Worm (Caenorhabditis elegans) whole organism, young adult: Measurements from ENCODE around the gene D2023.6.
A peak's percentile ranks its signal among the peaks of the same experiment; 100 is the strongest.

Experiments used
- B0336.3 ChIP-seq: fragments of 200-800 bp; sonication (Bioruptor generic); IDR thresholded peaks from 2 replicates; pipeline ENCODE4 v1.3.6; 2022; ENCODE audit warnings: missing genetic modification characterization, missing compliant biosample characterization
- C17E4.6 ChIP-seq: fragments of 200-800 bp; sonication (Bioruptor generic); IDR thresholded peaks from 2 replicates; pipeline ENCODE4 v1.3.6; 2022; ENCODE audit warnings: missing genetic modification reagents, missing genetic modification characterization, missing compliant biosample characterization
- F37B4.10 ChIP-seq: fragments of 200-800 bp; sonication (Bioruptor generic); IDR thresholded peaks from 2 replicates; pipeline ENCODE4 v1.3.6; 2022; ENCODE audit warnings: missing genetic modification characterization, missing compliant biosample characterization
- F52B5.7 ChIP-seq: sonication (generic microtip); optimal IDR thresholded peaks from 2 replicates; lab custom pipeline; 2016; ENCODE audit warnings: mild to moderate bottlenecking, missing genetic modification characterization, missing compliant biosample characterization
- T26A5.8 ChIP-seq: sonication (generic microtip); optimal IDR thresholded peaks from 2 replicates; lab custom pipeline; 2016; ENCODE audit warnings: missing genetic modification characterization, missing compliant biosample characterization
- Y53F4B.3 ChIP-seq: fragments of 200-800 bp; sonication (Bioruptor generic); IDR thresholded peaks from 2 replicates; pipeline ENCODE4 v1.3.6; 2022; ENCODE audit warnings: missing genetic modification reagents, missing genetic modification characterization, missing compliant biosample characterization
- Y56A3A.18 ChIP-seq: fragments of 200-800 bp; sonication (Bioruptor generic); IDR thresholded peaks from 2 replicates; pipeline ENCODE4 v1.3.6; 2022; ENCODE audit warnings: missing genetic modification reagents, missing genetic modification characterization, missing compliant biosample characterization
- aptf-2 ChIP-seq: fragments of 200-800 bp; sonication (Bioruptor generic); conservative IDR thresholded peaks from 2 replicates; pipeline ENCODE4 v1.3.6; 2022; ENCODE audit warnings: missing genetic modification reagents, missing genetic modification characterization, missing compliant biosample characterization
- aptf-3 ChIP-seq: fragments of 200-800 bp; sonication (Bioruptor generic); IDR thresholded peaks from 2 replicates; pipeline ENCODE4 v1.3.6; 2022; ENCODE audit warnings: missing genetic modification characterization, missing compliant biosample characterization
- attf-3 ChIP-seq: fragments of 200-800 bp; sonication (Bioruptor generic); conservative IDR thresholded peaks from 2 replicates; pipeline ENCODE4 v1.3.6; 2022; ENCODE audit warnings: missing genetic modification reagents, missing genetic modification characterization, missing compliant biosample characterization
- cebp-1 ChIP-seq, 2 experiments: fragments of 200-800 bp in 1 of 2; sonication (Bioruptor generic) in 1 of 2; sonication (generic microtip) in 1 of 2; IDR thresholded peaks in 1 of 2; optimal IDR thresholded peaks in 1 of 2; 2 replicates each; pipeline versions ENCODE4 v1.3.6 to Lab custom; 2017 to 2022; ENCODE audit warnings: missing compliant biosample characterization in 2 of 2, missing genetic modification characterization in 2 of 2, mild to moderate bottlenecking in 1 of 2, missing genetic modification reagents in 1 of 2, moderate library complexity in 1 of 2
- ceh-40 ChIP-seq: fragments of 200-800 bp; sonication (Bioruptor generic); IDR thresholded peaks from 2 replicates; pipeline ENCODE4 v1.3.6; 2022; ENCODE audit warnings: missing genetic modification characterization, missing compliant biosample characterization
- ceh-79 ChIP-seq: sonication (generic microtip); optimal IDR thresholded peaks from 2 replicates; lab custom pipeline; 2017; ENCODE audit warnings: mild to moderate bottlenecking, missing genetic modification characterization, missing compliant biosample characterization
- chd-7 ChIP-seq: sonication (generic microtip); optimal IDR thresholded peaks from 2 replicates; lab custom pipeline; 2016; ENCODE audit warnings: mild to moderate bottlenecking, missing genetic modification characterization, moderate library complexity, missing compliant biosample characterization
- die-1 ChIP-seq: sonication (generic microtip); optimal IDR thresholded peaks from 2 replicates; lab custom pipeline; 2016; ENCODE audit warnings: missing genotype, mild to moderate bottlenecking, missing genetic modification characterization, missing compliant biosample characterization
- dpff-1 ChIP-seq: sonication (generic microtip); optimal IDR thresholded peaks from 2 replicates; lab custom pipeline; 2017; ENCODE audit warnings: mild to moderate bottlenecking, missing genetic modification characterization, missing compliant biosample characterization
- efl-1 ChIP-seq: fragments of 150-350 bp; optimal IDR thresholded peaks from 2 replicates; lab custom pipeline; 2014; ENCODE audit warnings: missing biosample characterization, missing genetic modification reagents, missing genetic modification characterization
- egrh-3 ChIP-seq: fragments of 200-800 bp; sonication (Bioruptor generic); IDR thresholded peaks from 2 replicates; pipeline ENCODE4 v1.3.6; 2022; ENCODE audit warnings: missing genetic modification reagents, missing genetic modification characterization, missing compliant biosample characterization
- hlh-26 ChIP-seq: fragments of 200-800 bp; sonication (Bioruptor generic); conservative IDR thresholded peaks from 2 replicates; pipeline ENCODE4 v1.3.6; 2022; ENCODE audit warnings: missing genetic modification reagents, missing genetic modification characterization, missing compliant biosample characterization
- lag-1 ChIP-seq: fragments of 200-800 bp; sonication (Bioruptor generic); IDR thresholded peaks from 2 replicates; pipeline ENCODE4 v1.3.6; 2022; ENCODE audit warnings: missing genetic modification reagents, missing genetic modification characterization, missing compliant biosample characterization
- let-526 ChIP-seq: fragments of 200-800 bp; sonication (Bioruptor generic); IDR thresholded peaks from 2 replicates; pipeline ENCODE4 v1.3.6; 2022; ENCODE audit warnings: missing genetic modification reagents, missing genetic modification characterization, missing compliant biosample characterization
- lin-35 ChIP-seq, 3 experiments: fragments of 150-350 bp in 2 of 3; sonication (generic microtip) in 1 of 3; optimal IDR thresholded peaks; 2 replicates each; lab custom pipeline; 2014 to 2018; ENCODE audit warnings: missing biosample characterization in 3 of 3, missing genetic modification characterization in 3 of 3, missing genetic modification reagents in 3 of 3
- lin-40 ChIP-seq: sonication (generic microtip); optimal IDR thresholded peaks from 2 replicates; lab custom pipeline; 2016; ENCODE audit warnings: missing genetic modification characterization, mild to moderate bottlenecking, missing compliant biosample characterization, missing genotype, missing genetic modification reagents
- lir-1 ChIP-seq: fragments of 200-800 bp; sonication (Bioruptor generic); conservative IDR thresholded peaks from 2 replicates; pipeline ENCODE4 v1.3.6; 2022; ENCODE audit warnings: missing genetic modification reagents, missing genetic modification characterization, missing compliant biosample characterization
- lsl-1 ChIP-seq: fragments of 200-800 bp; sonication (Bioruptor generic); optimal IDR thresholded peaks from 2 replicates; lab custom pipeline; 2018; ENCODE audit warnings: mild to moderate bottlenecking, missing genetic modification characterization, moderate library complexity, missing compliant biosample characterization
- madf-6 ChIP-seq: fragments of 200-800 bp; sonication (Bioruptor generic); IDR thresholded peaks from 2 replicates; pipeline ENCODE4 v1.3.6; 2022; ENCODE audit warnings: missing genetic modification reagents, missing genetic modification characterization, missing compliant biosample characterization
- rcor-1 ChIP-seq: fragments of 200-800 bp; sonication (Bioruptor generic); IDR thresholded peaks from 2 replicates; pipeline ENCODE4 v1.3.6; 2022; ENCODE audit warnings: missing genetic modification reagents, missing genetic modification characterization, missing compliant biosample characterization
- rec-8 ChIP-seq, 2 experiments: sonication (generic microtip); optimal IDR thresholded peaks; 2 replicates each; lab custom pipeline; 2016; ENCODE audit warnings: mild to moderate bottlenecking in 2 of 2, missing genetic modification characterization in 2 of 2, missing genetic modification reagents in 2 of 2, missing genotype in 2 of 2, missing biosample characterization in 1 of 2, missing compliant biosample characterization in 1 of 2, moderate library complexity in 1 of 2
- rpc-1 ChIP-seq, 2 experiments: fragments of 150-350 bp in 1 of 2; sonication (generic microtip) in 1 of 2; optimal IDR thresholded peaks; 2 replicates each; lab custom pipeline; 2014 to 2018; ENCODE audit warnings: missing biosample characterization in 1 of 2, missing genetic modification characterization in 1 of 2, missing genetic modification reagents in 1 of 2, missing genotype in 1 of 2
- snpc-1.3 ChIP-seq: sonication (generic microtip); optimal IDR thresholded peaks from 2 replicates; lab custom pipeline; 2017; ENCODE audit warnings: missing genetic modification characterization, mild to moderate bottlenecking, missing compliant biosample characterization, antibody characterized with exemption, moderate library complexity, missing genotype, missing genetic modification reagents; ENCODE audit not compliant: insufficient read depth
- snpc-3.4 ChIP-seq: sonication (generic microtip); optimal IDR thresholded peaks from 2 replicates; lab custom pipeline; 2017; ENCODE audit warnings: missing genetic modification characterization, mild to moderate bottlenecking, missing compliant biosample characterization, antibody characterized with exemption, moderate library complexity, missing genotype, missing genetic modification reagents
- snpc-4 ChIP-seq, 5 experiments: fragments of 150-350 bp in 1 of 5; sonication (generic microtip) in 4 of 5; optimal IDR thresholded peaks; 2 replicates each; lab custom pipeline; 2014 to 2018; ENCODE audit warnings: missing genetic modification characterization in 5 of 5, missing biosample characterization in 3 of 5, antibody characterized with exemption in 2 of 5, mild to moderate bottlenecking in 2 of 5, missing compliant biosample characterization in 2 of 5, missing genotype in 2 of 5, moderate library complexity in 2 of 5, missing genetic modification reagents in 1 of 5
- somi-1 ChIP-seq: fragments of 200-800 bp; sonication (Bioruptor generic); optimal IDR thresholded peaks from 2 replicates; lab custom pipeline; 2018; ENCODE audit warnings: mild to moderate bottlenecking, missing genetic modification characterization, missing compliant biosample characterization
- tbx-9 ChIP-seq: sonication (generic microtip); optimal IDR thresholded peaks from 2 replicates; lab custom pipeline; 2016; ENCODE audit warnings: borderline replicate concordance, missing genetic modification characterization, inconsistent platforms, missing compliant biosample characterization
- tlf-1 ChIP-seq: fragments of 200-800 bp; sonication (Bioruptor generic); optimal IDR thresholded peaks from 2 replicates; lab custom pipeline; 2018; ENCODE audit warnings: mild to moderate bottlenecking, missing genetic modification characterization, missing compliant biosample characterization
- unc-62 ChIP-seq: fragments of 150-350 bp; optimal IDR thresholded peaks from 2 replicates; lab custom pipeline; 2014; ENCODE audit warnings: missing biosample characterization, missing genetic modification reagents, missing genetic modification characterization
- ztf-22 ChIP-seq: fragments of 200-800 bp; sonication (Bioruptor generic); optimal IDR thresholded peaks from 2 replicates; lab custom pipeline; 2018; ENCODE audit warnings: mild to moderate bottlenecking, missing genetic modification characterization, moderate library complexity, missing compliant biosample characterization
- ztf-25 ChIP-seq: fragments of 200-800 bp; sonication (Bioruptor generic); IDR thresholded peaks from 2 replicates; pipeline ENCODE4 v1.3.6; 2022; ENCODE audit warnings: missing genetic modification reagents, missing genetic modification characterization, missing compliant biosample characterization
- ztf-26 ChIP-seq: sonication (generic microtip); optimal IDR thresholded peaks from 2 replicates; lab custom pipeline; 2017; ENCODE audit warnings: missing genetic modification characterization, missing compliant biosample characterization

D2023.6 gene

DNA sequence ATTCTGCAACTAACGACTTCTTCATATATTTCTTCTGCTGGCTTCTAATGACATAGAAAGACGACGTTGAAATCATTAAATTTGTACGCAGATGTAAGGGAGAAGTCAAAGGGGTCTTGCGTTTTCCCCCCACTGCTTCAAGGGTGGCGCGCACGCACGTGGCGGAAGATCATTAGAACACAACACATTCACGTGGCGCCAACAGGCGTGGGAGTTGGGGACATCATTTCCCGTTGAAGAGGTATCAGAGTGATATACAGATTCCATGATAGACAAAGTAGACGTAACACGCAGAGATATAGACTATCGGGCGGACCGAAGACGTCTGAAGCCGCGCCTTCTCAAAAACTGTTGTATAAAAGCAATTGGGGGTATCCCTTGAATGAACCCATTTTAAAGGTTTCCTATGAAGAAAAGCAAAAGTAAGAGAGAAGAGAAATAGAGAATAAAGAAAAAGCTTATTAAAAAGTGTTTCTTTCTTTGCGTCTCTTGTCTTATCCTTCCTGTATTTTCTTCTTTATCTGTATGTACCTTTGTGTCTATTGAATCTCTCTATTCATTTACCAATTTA lies 27.8 kb upstream of the D2023.6 start (continued):
- TF ChIP-seq rpc-1 (optimal IDR thresholded peaks at IDR 0.05; lab: Kevin White, UChicago) (no peak), rpc-1 (tag; optimal IDR thresholded peaks at IDR 0.05; lab: Kevin White, UChicago) (no peak), chd-7 (tag; lab: Kevin White, UChicago) (peak; percentile 66), lin-40 (tag; lab: Kevin White, UChicago) (peak; percentile 80)

DNA sequence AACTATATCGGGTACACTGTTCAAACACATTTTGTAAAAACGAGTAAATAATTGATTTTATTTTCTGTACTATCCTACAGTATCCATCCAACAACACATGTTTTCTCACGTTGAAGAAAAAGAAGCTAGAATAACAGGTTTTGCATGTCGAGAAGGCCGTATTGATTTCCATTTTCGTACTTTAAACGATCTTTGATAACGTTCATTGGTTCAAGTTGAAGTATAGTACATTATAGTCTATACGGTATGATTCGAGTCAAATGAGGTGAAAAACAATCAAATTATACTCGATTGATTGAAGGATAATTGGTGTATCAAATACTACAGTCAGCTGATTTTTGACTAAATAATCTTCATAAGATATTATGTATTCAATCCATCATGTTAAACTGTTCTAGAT lies 26.7 kb upstream of the D2023.6 start:
- TF ChIP-seq unc-62 (GFP tag; lab: Kevin White, UChicago) (no peak), B0336.3 (GFP tag; lab: Robert Waterston, UW) (no peak), ztf-25 (GFP tag; lab: Robert Waterston, UW) (no peak), aptf-3 (GFP tag; lab: Robert Waterston, UW) (no peak), lag-1 (GFP tag; lab: Robert Waterston, UW) (no peak), egrh-3 (GFP tag; lab: Robert Waterston, UW) (no peak), snpc-3.4 (tag; lab: Kevin White, UChicago) (no peak), Y53F4B.3 (GFP tag; lab: Robert Waterston, UW) (no peak)

DNA sequence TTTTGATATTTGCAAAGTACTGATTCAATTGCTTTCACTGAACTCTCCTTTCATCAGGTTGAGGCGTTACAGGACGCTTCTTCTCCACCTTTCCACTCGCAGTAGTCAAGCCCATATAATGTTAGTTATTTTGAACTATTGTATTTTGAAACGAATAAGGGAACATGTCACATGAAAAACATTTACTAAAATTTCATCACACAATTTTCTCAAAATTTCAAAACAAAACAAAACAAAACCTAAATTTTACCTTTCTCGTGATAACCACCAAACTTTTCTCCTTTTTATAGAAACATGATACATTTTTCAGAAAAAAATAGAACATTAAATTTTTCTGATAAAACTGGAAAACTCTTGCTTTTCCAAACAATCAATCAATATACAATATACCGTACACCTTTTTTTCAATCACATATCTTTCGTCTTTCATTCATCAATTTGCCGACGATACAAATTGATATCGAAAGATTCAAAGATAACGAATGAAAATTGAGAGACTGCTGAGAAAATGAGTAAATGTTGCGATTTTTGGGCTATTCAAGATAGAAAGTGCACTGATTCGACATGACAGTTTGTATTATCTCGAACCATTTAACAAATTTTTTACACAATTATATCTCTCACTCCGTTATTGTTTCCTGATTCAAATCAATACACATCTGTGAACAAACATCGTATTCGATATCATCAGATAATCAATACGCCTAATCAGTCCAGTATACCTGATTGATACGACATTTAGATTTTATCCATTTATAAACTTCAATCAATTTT lies 25.9 kb upstream of the D2023.6 start:
- TF ChIP-seq ztf-26 (tag; lab: Kevin White, UChicago) (peak; percentile 12), cebp-1 (GFP tag; IDR thresholded peaks at IDR 0.05; lab: Robert Waterston, UW) (no peak), cebp-1 (tag; optimal IDR thresholded peaks at IDR 0.05; lab: Kevin White, UChicago) (peak; percentile 39), Y56A3A.18 (no peak), lin-40 (tag; lab: Kevin White, UChicago) (peak; percentile 21), tbx-9 (tag; lab: Kevin White, UChicago) (no peak), egrh-3 (GFP tag; lab: Robert Waterston, UW) (no peak), tlf-1 (GFP tag; lab: Kevin White, UChicago) (no peak), T26A5.8 (no peak), F37B4.10 (GFP tag; lab: Robert Waterston, UW) (no peak), madf-6 (no peak), somi-1 (GFP tag; lab: Kevin White, UChicago) (no peak), rec-8 (tag; optimal IDR thresholded peaks at IDR 0.05; lab: Kevin White, UChicago) (no peak)

DNA sequence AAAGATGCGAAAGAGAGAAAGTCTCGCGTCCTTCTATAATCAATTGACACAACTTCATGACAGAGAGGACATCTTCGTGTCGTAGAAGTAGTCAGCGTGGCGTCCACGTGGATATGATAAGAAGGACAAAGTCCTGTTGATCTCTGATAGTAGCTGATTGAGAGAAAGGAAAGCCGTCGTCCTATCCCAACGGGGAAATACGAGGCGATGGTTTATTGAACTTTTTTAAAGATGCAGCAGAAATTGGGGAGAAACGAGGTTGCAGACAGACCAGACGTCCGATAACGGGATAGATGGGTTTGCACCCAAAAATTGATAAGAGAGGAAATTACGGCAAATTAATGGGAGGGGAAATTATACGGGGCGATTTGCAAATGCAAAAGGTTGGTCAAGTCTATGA lies 24.6 kb upstream of the D2023.6 start:
- no peak for TF ChIP-seq snpc-4 (GFP tag; optimal IDR thresholded peaks at IDR 0.05; lab: Kevin White, UChicago)
- no peak for TF ChIP-seq snpc-4 (tag; optimal IDR thresholded peaks at IDR 0.05; lab: Kevin White, UChicago)
- peak; percentile 51 for TF ChIP-seq die-1
- TF ChIP-seq ceh-40, result no peak
- no peak for TF ChIP-seq lin-35 (GFP tag; optimal IDR thresholded peaks at IDR 0.05; lab: Kevin White, UChicago)
- TF ChIP-seq let-526, result no peak
- no peak for TF ChIP-seq F37B4.10 (GFP tag; lab: Robert Waterston, UW)
- no peak for TF ChIP-seq snpc-3.4 (tag; lab: Kevin White, UChicago)
- TF ChIP-seq T26A5.8, result no peak
- no peak for TF ChIP-seq lsl-1 (GFP tag; lab: Kevin White, UChicago)
- no peak for TF ChIP-seq dpff-1 (tag; lab: Kevin White, UChicago)
- TF ChIP-seq rcor-1 (GFP tag; lab: Robert Waterston, UW), result no peak
- no peak for TF ChIP-seq aptf-3 (GFP tag; lab: Robert Waterston, UW)
- TF ChIP-seq hlh-26 (GFP tag; lab: Robert Waterston, UW), result no peak
- no peak for TF ChIP-seq aptf-2
- TF ChIP-seq attf-3 (GFP tag; lab: Robert Waterston, UW), result no peak
- no peak for TF ChIP-seq efl-1 (GFP tag; lab: Kevin White, UChicago)
- no peak for TF ChIP-seq F52B5.7 (tag; lab: Kevin White, UChicago)
- no peak for TF ChIP-seq ceh-79 (tag; lab: Kevin White, UChicago)
- TF ChIP-seq tbx-9 (tag; lab: Kevin White, UChicago), result no peak
- no peak for TF ChIP-seq ztf-22 (GFP tag; lab: Kevin White, UChicago)
- no peak for TF ChIP-seq snpc-1.3 (tag; lab: Kevin White, UChicago)
- no peak for TF ChIP-seq C17E4.6 (GFP tag; lab: Robert Waterston, UW)
- no peak for TF ChIP-seq lir-1
